Worm (Caenorhabditis elegans) whole organism, midembryonic: ENCODE results near the gene fil-1.
"Not testable (repeated sequence)": the region's sequence is repeated elsewhere in the genome, so short reads cannot be mapped to it uniquely, and the experiment has no call there.

Source experiments
- T22C8.4 ChIP-seq: fragments of 200-800 bp; sonication (Bioruptor generic); IDR thresholded peaks from 2 replicates; pipeline ENCODE4 v1.3.6; 2022; ENCODE audit warnings: missing genetic modification characterization, missing compliant biosample characterization
- cog-1 ChIP-seq: sonication (generic microtip); optimal IDR thresholded peaks from 2 replicates; lab custom pipeline; 2016; ENCODE audit warnings: missing genetic modification characterization, missing compliant biosample characterization
- flt-1 ChIP-seq: fragments of 200-800 bp; sonication (Bioruptor generic); IDR thresholded peaks from 2 replicates; pipeline ENCODE4 v1.3.6; 2022; ENCODE audit warnings: missing genetic modification characterization, missing compliant biosample characterization
- klf-2 ChIP-seq: fragments of 200-800 bp; sonication (Bioruptor generic); conservative IDR thresholded peaks from 2 replicates; pipeline ENCODE4 v1.3.6; 2022; ENCODE audit warnings: missing genetic modification reagents, missing genetic modification characterization, missing compliant biosample characterization
- med-1 ChIP-seq: sonication (generic microtip); optimal IDR thresholded peaks from 2 replicates; lab custom pipeline; 2017; ENCODE audit warnings: missing genetic modification characterization, mild to moderate bottlenecking, missing compliant biosample characterization, antibody characterized with exemption, missing genetic modification reagents; ENCODE audit not compliant: insufficient read depth
- ref-1 ChIP-seq: fragments of 200-800 bp; sonication (Bioruptor generic); conservative IDR thresholded peaks from 2 replicates; pipeline ENCODE4 v1.3.6; 2022; ENCODE audit warnings: missing genetic modification reagents, missing genetic modification characterization, missing compliant biosample characterization
- tab-1 ChIP-seq: fragments of 200-800 bp; sonication (Bioruptor generic); IDR thresholded peaks from 2 replicates; pipeline ENCODE4 v1.3.6; 2022; ENCODE audit warnings: missing genetic modification characterization, missing compliant biosample characterization
- ztf-23 ChIP-seq: fragments of 200-800 bp; sonication (Bioruptor generic); IDR thresholded peaks from 2 replicates; pipeline ENCODE4 v1.3.6; 2022; ENCODE audit warnings: missing genetic modification reagents, missing genetic modification characterization, missing compliant biosample characterization
- ztf-29 ChIP-seq: fragments of 200-800 bp; sonication (Bioruptor generic); IDR thresholded peaks from 2 replicates; pipeline ENCODE4 v1.3.6; 2022; ENCODE audit warnings: missing genetic modification reagents, missing genetic modification characterization, missing compliant biosample characterization

fil-1 gene

DNA sequence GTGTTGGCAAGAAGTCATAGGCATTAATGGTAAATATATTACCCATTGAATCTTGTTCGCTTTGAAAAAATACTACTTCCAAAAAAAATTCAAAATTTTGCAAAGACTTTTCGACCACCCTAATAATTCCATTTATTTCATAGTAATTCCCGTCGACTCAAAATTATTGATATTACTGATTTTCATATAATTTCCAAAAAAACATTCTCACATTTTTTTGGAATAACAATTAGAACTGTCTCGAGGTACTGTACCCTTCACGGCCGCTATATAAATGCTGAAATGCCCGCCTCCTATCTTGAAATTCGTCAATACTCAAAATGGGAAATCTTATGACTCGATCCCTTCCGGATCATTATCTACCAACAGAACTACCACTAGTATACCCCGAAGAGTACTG is 29.9 kb downstream of the fil-1 start, which contains the start of gene F14H8.4:
Gene F14H8.4 (plus strand): TSS at position 301 of the 400 bp plus-strand sequence.
- TF ChIP-seq med-1 (GFP tag; lab: Kevin White, UChicago) = no peak
- no peak for TF ChIP-seq T22C8.4 (GFP tag; lab: Robert Waterston, UW)
- TF ChIP-seq ztf-23 (GFP tag; lab: Robert Waterston, UW) = no peak
- no peak for TF ChIP-seq ztf-29 (GFP tag; lab: Robert Waterston, UW)
- TF ChIP-seq cog-1 = no peak
- no peak for TF ChIP-seq tab-1 (GFP tag; lab: Robert Waterston, UW)
- no peak for TF ChIP-seq ref-1 (GFP tag; lab: Robert Waterston, UW)
- no peak for TF ChIP-seq klf-2
- TF ChIP-seq flt-1 = no peak

DNA sequence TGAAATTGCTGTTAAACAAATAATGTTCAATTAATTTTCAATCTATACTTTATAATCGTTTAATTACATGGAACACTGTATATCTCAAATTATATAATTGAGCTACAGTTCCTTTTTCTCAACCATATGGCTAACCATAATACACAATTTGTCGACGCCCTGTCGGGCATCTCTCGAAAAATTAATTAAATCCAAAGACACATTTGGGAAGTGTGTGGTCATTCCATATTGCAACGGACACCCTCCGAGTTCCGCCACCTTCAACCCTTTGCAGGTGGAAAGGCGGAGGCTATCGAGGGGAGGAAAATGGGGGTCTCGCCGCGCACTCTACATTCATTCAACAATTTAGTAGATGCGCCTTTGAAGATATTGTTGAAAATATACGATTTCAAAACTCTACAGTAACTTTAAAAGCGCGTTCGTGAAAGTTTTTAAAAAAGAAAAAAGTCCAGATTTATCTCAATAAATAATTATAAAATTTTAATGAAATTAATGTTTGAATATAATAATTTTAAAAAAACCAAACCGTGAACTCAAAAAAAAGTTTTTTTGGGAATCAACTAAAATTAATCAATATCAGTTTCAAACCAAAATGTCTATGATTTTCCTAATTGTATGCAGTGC is 35.4 kb downstream of the fil-1 start, which contains the start of gene F14H8.8:
Gene F14H8.8 (plus strand): TSS at position 574 of the 624 bp plus-strand sequence.
- TF ChIP-seq tab-1 (GFP tag; lab: Robert Waterston, UW) (no peak), ztf-29 (GFP tag; lab: Robert Waterston, UW) (no peak), cog-1 (no peak), flt-1 (no peak), ref-1 (GFP tag; lab: Robert Waterston, UW) (no peak), med-1 (GFP tag; lab: Kevin White, UChicago) (no peak), klf-2 (no peak), T22C8.4 (GFP tag; lab: Robert Waterston, UW) (no peak), ztf-23 (GFP tag; lab: Robert Waterston, UW) (no peak)

DNA sequence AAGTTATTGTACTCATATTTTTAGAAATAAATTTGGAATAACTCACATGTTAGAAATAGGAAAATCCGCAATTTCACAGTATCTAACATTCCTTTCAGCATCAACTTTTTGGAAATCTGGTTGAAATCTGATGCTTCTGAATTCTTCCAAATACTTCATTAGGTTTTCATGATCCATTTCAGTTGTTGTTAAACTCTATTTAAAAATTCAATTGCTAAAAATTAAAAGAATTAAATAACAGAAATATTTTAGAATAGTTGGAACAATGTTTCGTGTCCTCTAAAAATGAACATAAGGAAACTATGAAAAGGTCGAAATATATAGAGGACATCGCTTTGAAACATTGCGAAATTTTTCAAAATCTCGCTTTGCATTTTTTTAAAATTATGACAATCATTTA is 37.7 kb downstream of the fil-1 start, which contains the start of gene cng-1:
Gene cng-1 (minus strand): TSS at position 101 of the 400 bp plus-strand sequence.
- not testable (repeated sequence) for TF ChIP-seq tab-1 (GFP tag; lab: Robert Waterston, UW); ztf-23 (GFP tag; lab: Robert Waterston, UW); cog-1

DNA sequence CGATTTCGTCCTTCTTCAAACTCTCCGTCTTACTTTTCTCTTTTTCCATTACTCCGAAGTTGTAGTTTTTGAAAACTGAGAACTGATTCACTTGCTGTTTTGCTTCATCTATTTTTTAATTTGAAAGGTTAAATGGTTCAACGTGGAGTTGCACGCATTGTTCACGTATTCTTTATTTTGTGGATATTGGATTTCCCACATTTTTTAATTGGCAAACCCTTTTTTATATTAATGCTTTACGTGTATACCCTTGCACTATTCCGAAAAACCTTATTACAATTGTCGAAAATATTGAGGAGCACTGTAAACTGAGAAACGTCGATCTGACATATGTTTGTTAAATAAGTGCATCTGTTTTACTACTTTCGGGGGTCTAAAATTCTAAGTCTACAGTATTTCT is 43.1 kb downstream of the fil-1 start, which contains the start of gene melo-3:
Gene melo-3 (minus strand): TSS at position 101 of the 400 bp plus-strand sequence.
- TF ChIP-seq klf-2, flt-1, cog-1: not testable (repeated sequence)
